Worm (Caenorhabditis elegans) whole organism, L1 larva: ENCODE results near the gene K02B2.6.

Source experiments
- ces-1 ChIP-seq: fragments of 150-350 bp; optimal IDR thresholded peaks from 2 replicates; lab custom pipeline; 2014; ENCODE audit warnings: missing biosample characterization, missing genetic modification reagents, missing genetic modification characterization
- dpl-1 ChIP-seq, 3 experiments: fragments of 150-350 bp in 2 of 3; sonication (generic microtip) in 1 of 3; optimal IDR thresholded peaks; 2 replicates each; lab custom pipeline; 2014 to 2017; ENCODE audit warnings: missing biosample characterization in 3 of 3, missing genetic modification characterization in 3 of 3, missing genetic modification reagents in 3 of 3
- fos-1 ChIP-seq: fragments of 150-350 bp; optimal IDR thresholded peaks from 2 replicates; lab custom pipeline; 2014; ENCODE audit warnings: missing biosample characterization, missing genetic modification characterization
- lin-13 ChIP-seq: fragments of 150-350 bp; optimal IDR thresholded peaks from 2 replicates; lab custom pipeline; 2014; ENCODE audit warnings: missing biosample characterization, missing genetic modification reagents, missing genetic modification characterization
- mab-9 ChIP-seq: fragments of 200-800 bp; sonication (Bioruptor generic); IDR thresholded peaks from 2 replicates; pipeline ENCODE4 v1.3.6; 2022; ENCODE audit warnings: missing genetic modification reagents, missing genetic modification characterization, missing compliant biosample characterization
- nhr-11 ChIP-seq: fragments of 150-350 bp; optimal IDR thresholded peaks from 2 replicates; lab custom pipeline; 2014; ENCODE audit warnings: missing biosample characterization, missing genetic modification characterization
- pqm-1 ChIP-seq: sonication (generic microtip); optimal IDR thresholded peaks from 3 replicates; lab custom pipeline; 2017; ENCODE audit warnings: missing biosample characterization, missing genetic modification characterization

- TF ChIP-seq dpl-1 (GFP tag; optimal IDR thresholded peaks at IDR 0.05; lab: Kevin White, UChicago) (no peak), ces-1 (GFP tag; lab: Kevin White, UChicago) (no peak), mab-9 (GFP tag; lab: Robert Waterston, UW) (no peak), nhr-11 (no peak), lin-13 (GFP tag; lab: Kevin White, UChicago) (no peak), pqm-1 (tag; lab: Kevin White, UChicago) (no peak), fos-1 (tag; lab: Kevin White, UChicago) (no peak)
Observed at ce11 chrIV:6011545-6011944, 49.5 kb upstream of the K02B2.6 start, which contains the start of gene C46G7.5.
